Worm (Caenorhabditis elegans) whole organism, late embryonic: ENCODE measurements around the gene F20A1.8.
"Not testable (repeated sequence)": the region's sequence is repeated elsewhere in the genome, so short reads cannot be mapped to it uniquely, and the experiment has no call there.

ENCODE experiments used
- ceh-30 ChIP-seq: fragments of 150-350 bp; optimal IDR thresholded peaks from 2 replicates; lab custom pipeline; 2014; ENCODE audit warnings: missing biosample characterization, missing genetic modification characterization
- hlh-6 ChIP-seq: sonication (generic microtip); optimal IDR thresholded peaks from 2 replicates; lab custom pipeline; 2016; ENCODE audit warnings: missing genotype, missing genetic modification characterization, missing compliant biosample characterization
- nhr-11 ChIP-seq: fragments of 150-350 bp; optimal IDR thresholded peaks from 2 replicates; lab custom pipeline; 2014; ENCODE audit warnings: missing biosample characterization, missing genetic modification characterization

DNA sequence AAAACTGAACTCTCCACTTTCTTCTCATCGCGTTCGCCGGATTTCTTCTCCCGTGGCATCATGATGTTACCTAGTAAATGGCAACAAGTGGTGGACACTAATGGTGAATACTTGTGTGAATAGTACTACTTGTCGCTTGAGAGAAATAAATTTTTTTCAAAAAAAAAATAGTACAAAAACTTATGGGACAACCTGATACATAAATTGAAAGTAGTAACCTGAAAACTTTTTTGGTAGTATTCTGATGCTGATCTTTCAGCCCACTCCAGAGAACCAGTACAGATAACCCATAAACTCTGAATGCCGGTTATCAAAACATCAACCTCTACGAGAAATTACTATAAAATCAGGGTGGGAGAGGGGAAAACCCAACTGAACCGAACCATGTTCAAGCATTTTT, 10.4 kb upstream of the F20A1.8 start, which contains the start of gene Y57E12AL.2:
- TF ChIP-seq nhr-11, ceh-30, hlh-6 (tag; lab: Kevin White, UChicago): not testable (repeated sequence)
